Worm (Caenorhabditis elegans) whole organism, midembryonic: ENCODE results near the gene str-211.

ENCODE experiments used
- cog-1 ChIP-seq: sonication (generic microtip); optimal IDR thresholded peaks from 2 replicates; lab custom pipeline; 2016; ENCODE audit warnings: missing genetic modification characterization, missing compliant biosample characterization
- flt-1 ChIP-seq: fragments of 200-800 bp; sonication (Bioruptor generic); IDR thresholded peaks from 2 replicates; pipeline ENCODE4 v1.3.6; 2022; ENCODE audit warnings: missing genetic modification characterization, missing compliant biosample characterization
- klf-2 ChIP-seq: fragments of 200-800 bp; sonication (Bioruptor generic); conservative IDR thresholded peaks from 2 replicates; pipeline ENCODE4 v1.3.6; 2022; ENCODE audit warnings: missing genetic modification reagents, missing genetic modification characterization, missing compliant biosample characterization
- ref-1 ChIP-seq: fragments of 200-800 bp; sonication (Bioruptor generic); conservative IDR thresholded peaks from 2 replicates; pipeline ENCODE4 v1.3.6; 2022; ENCODE audit warnings: missing genetic modification reagents, missing genetic modification characterization, missing compliant biosample characterization
- tab-1 ChIP-seq: fragments of 200-800 bp; sonication (Bioruptor generic); IDR thresholded peaks from 2 replicates; pipeline ENCODE4 v1.3.6; 2022; ENCODE audit warnings: missing genetic modification characterization, missing compliant biosample characterization
- ztf-23 ChIP-seq: fragments of 200-800 bp; sonication (Bioruptor generic); IDR thresholded peaks from 2 replicates; pipeline ENCODE4 v1.3.6; 2022; ENCODE audit warnings: missing genetic modification reagents, missing genetic modification characterization, missing compliant biosample characterization
- ztf-29 ChIP-seq: fragments of 200-800 bp; sonication (Bioruptor generic); IDR thresholded peaks from 2 replicates; pipeline ENCODE4 v1.3.6; 2022; ENCODE audit warnings: missing genetic modification reagents, missing genetic modification characterization, missing compliant biosample characterization

DNA sequence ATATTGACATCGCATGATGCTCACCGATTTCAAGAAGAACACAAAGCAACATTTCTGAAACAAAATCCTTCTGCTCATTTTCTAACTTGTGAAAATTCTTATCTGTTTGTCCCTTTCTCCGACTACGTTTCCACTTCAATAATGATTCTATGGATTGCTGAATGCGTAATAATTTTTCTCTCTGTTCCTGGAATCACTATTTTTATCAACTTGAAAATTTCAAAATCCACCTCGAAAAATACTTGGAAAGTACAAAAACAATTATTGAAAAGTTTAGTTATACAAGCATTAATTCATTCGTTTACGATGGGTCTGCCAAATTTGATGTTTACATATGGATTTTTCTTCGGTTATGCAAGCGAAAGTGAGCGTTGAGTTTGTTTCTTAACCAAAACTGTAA lies 22.1 kb downstream of the str-211 start, which contains the start of gene srh-22:
- TF ChIP-seq ztf-23 (no peak), flt-1 (GFP tag; lab: Robert Waterston, UW) (no peak), ref-1 (GFP tag; lab: Robert Waterston, UW) (no peak), klf-2 (GFP tag; lab: Robert Waterston, UW) (no peak), cog-1 (no peak), ztf-29 (GFP tag; lab: Robert Waterston, UW) (no peak), tab-1 (GFP tag; lab: Robert Waterston, UW) (no peak)
